Worm (Caenorhabditis elegans) whole organism, early embryonic: Measurements from ENCODE around the gene phy-2.

ENCODE experiments used
- F13C5.2 ChIP-seq: sonication (generic microtip); optimal IDR thresholded peaks from 2 replicates; lab custom pipeline; 2017; ENCODE audit warnings: mild to moderate bottlenecking, missing genetic modification characterization, inconsistent platforms, missing compliant biosample characterization
- aly-1 ChIP-seq: sonication (generic microtip); optimal IDR thresholded peaks from 2 replicates; lab custom pipeline; 2016; ENCODE audit warnings: missing genetic modification characterization, missing compliant biosample characterization
- ama-1 ChIP-seq: fragments of 150-350 bp; optimal IDR thresholded peaks from 2 replicates; lab custom pipeline; 2014
- ceh-36 ChIP-seq: sonication (generic microtip); optimal IDR thresholded peaks from 2 replicates; lab custom pipeline; 2016; ENCODE audit warnings: missing genetic modification characterization, inconsistent platforms, missing compliant biosample characterization
- ets-7 ChIP-seq: sonication (generic microtip); optimal IDR thresholded peaks from 2 replicates; lab custom pipeline; 2016; ENCODE audit warnings: missing genotype, missing genetic modification characterization, missing compliant biosample characterization
- flt-1 ChIP-seq: fragments of 200-800 bp; sonication (Bioruptor generic); IDR thresholded peaks from 2 replicates; pipeline ENCODE4 v1.3.6; 2022; ENCODE audit warnings: missing genetic modification characterization, missing compliant biosample characterization
- hmbx-1 ChIP-seq: sonication (generic microtip); optimal IDR thresholded peaks from 2 replicates; lab custom pipeline; 2016; ENCODE audit warnings: mild to moderate bottlenecking, missing genetic modification characterization, missing compliant biosample characterization
- sea-1 ChIP-seq: fragments of 200-800 bp; sonication (Bioruptor generic); conservative IDR thresholded peaks from 2 replicates; pipeline ENCODE4 v1.3.6; 2022; ENCODE audit warnings: missing genetic modification characterization, missing compliant biosample characterization
- tbx-11 ChIP-seq: fragments of 200-800 bp; sonication (Bioruptor generic); IDR thresholded peaks from 2 replicates; pipeline ENCODE4 v1.3.6; 2022; ENCODE audit warnings: missing genetic modification characterization, missing compliant biosample characterization
- tbx-37 ChIP-seq: fragments of 200-800 bp; sonication (Bioruptor generic); conservative IDR thresholded peaks from 2 replicates; pipeline ENCODE4 v1.3.6; 2022; ENCODE audit warnings: missing genetic modification reagents, missing genetic modification characterization, missing compliant biosample characterization
- tra-4 ChIP-seq: sonication (generic microtip); optimal IDR thresholded peaks from 2 replicates; lab custom pipeline; 2017; ENCODE audit warnings: missing genetic modification characterization, missing compliant biosample characterization

DNA sequence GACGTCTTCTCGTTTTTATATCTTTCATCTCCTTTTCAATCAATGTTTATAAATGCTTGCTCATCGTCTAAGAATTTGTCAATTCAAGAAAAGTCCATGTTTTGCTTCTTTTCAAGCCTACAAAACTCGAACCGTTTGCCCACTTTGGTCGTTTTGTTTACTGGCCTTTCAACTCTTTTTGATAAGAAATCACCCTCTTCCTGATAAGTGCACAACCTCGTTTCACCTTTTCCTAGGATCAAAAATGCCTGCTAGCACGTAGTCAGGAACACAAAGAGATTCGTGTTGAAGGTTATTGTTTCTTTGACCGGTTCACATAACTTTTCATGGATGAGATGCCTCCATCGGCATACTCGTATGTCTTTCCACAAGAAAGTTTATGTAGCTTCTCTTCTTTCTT is 19.2 kb downstream of the phy-2 start:
- TF ChIP-seq aly-1 (tag; lab: Kevin White, UChicago) (no peak), F13C5.2 (no peak), sea-1 (GFP tag; lab: Robert Waterston, UW) (no peak), ama-1 (lab: Kevin White, UChicago) (no peak), ceh-36 (tag; lab: Kevin White, UChicago) (no peak), tbx-37 (GFP tag; lab: Robert Waterston, UW) (no peak), flt-1 (no peak), ets-7 (tag; lab: Kevin White, UChicago) (no peak), hmbx-1 (tag; lab: Kevin White, UChicago) (no peak), tra-4 (no peak), tbx-11 (no peak)
